Worm (Caenorhabditis elegans): ENCODE data around the gene srd-46.
A peak's percentile ranks its signal among the peaks of the same experiment; 100 is the strongest.

Gene srd-46

DNA sequence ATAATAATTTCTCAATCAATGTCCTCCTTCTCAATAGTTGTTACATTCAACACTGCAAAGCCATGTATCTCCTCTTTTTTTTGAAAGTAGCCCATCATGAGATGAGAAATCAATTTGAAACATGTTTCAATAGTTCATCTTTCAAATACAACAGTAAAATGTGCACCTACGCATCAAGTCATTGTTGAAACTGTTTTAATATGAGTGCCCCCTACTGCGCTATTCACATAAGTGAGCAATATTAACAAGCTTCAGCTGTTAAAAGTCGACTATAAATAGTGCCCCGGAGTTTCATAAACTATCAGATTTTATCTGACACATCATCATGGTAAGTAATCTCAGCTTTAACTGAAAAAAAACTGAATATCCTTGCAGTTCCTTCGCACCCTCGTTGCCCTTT is 28.5 kb downstream of the srd-46 start, which contains the start of the genes nspc-15 and F19H6.6:
Gene nspc-15, plus strand, starts transcription at position 301 of the 400 bp plus-strand sequence.
Gene F19H6.6, plus strand, starts transcription at position 384 of the 400 bp plus-strand sequence.
- no peak for TF ChIP-seq alr-1 (tag; optimal IDR thresholded peaks at IDR 0.05)
- no peak for TF ChIP-seq sma-9 (GFP tag; optimal IDR thresholded peaks at IDR 0.05)
- no peak for TF ChIP-seq sma-9 (tag; optimal IDR thresholded peaks at IDR 0.05)
- TF ChIP-seq skn-1 (tag; optimal IDR thresholded peaks at IDR 0.05) = no peak
- TF ChIP-seq nhr-21 (tag; optimal IDR thresholded peaks at IDR 0.05) = no peak
- no peak for TF ChIP-seq ztf-1 (GFP tag; conservative IDR thresholded peaks at IDR 0.05)
- no peak for TF ChIP-seq lin-11 (tag; optimal IDR thresholded peaks at IDR 0.05)
- no peak for TF ChIP-seq nhr-237 (tag; optimal IDR thresholded peaks at IDR 0.05)
- TF ChIP-seq nhr-25 (tag; optimal IDR thresholded peaks at IDR 0.05) = no peak
- TF ChIP-seq unc-39 (tag; optimal IDR thresholded peaks at IDR 0.05) = no peak
- TF ChIP-seq ceh-82 (tag; optimal IDR thresholded peaks at IDR 0.05) = no peak
- no peak for TF ChIP-seq ztf-4 (tag; optimal IDR thresholded peaks at IDR 0.05)
- TF ChIP-seq F13H6.1 (tag; optimal IDR thresholded peaks at IDR 0.05) = no peak
- no peak for TF ChIP-seq mdl-1 (tag; optimal IDR thresholded peaks at IDR 0.05)
- TF ChIP-seq nhr-6 (tag; optimal IDR thresholded peaks at IDR 0.05) = no peak
- TF ChIP-seq zag-1 (tag; optimal IDR thresholded peaks at IDR 0.05) = no peak

DNA sequence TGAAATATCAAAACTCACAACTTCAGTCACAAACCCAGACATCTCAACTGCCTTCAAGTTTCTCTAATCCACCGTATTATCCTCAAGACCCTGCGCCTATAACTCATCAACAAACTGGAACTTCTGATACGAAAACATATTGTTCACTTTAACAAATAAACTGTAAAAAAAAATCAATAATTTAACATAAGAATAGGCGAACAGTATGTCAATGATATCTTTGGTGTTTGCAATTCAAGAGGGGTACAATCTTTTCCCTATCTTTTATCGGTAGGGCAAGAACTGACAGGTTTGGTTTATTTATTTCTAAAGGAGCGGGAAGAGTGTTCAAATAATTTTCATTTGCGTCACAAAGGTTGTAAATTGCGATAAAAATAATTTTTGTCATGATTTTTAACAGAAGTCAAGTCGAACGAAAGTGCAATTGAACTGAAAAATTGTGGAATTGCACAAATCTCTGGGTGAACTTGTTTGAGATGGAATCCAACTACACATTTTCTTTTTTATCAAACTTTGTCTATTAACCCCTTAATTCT is 31.1 kb downstream of the srd-46 start:
- TF ChIP-seq mab-5 (tag; optimal IDR thresholded peaks at IDR 0.05) = peak; percentile 97
- peak; percentile 96 for TF ChIP-seq nhr-237 (tag; optimal IDR thresholded peaks at IDR 0.05)
- TF ChIP-seq F13H6.1 (tag; optimal IDR thresholded peaks at IDR 0.05) = peak; percentile 97
- TF ChIP-seq alr-1 (tag; optimal IDR thresholded peaks at IDR 0.05) = no peak
- TF ChIP-seq dmd-4 (tag; optimal IDR thresholded peaks at IDR 0.05) = peak; percentile 83
- TF ChIP-seq egl-27 (tag; optimal IDR thresholded peaks at IDR 0.05) = peak; percentile 98
- peak; percentile 90 for TF ChIP-seq aly-2 (tag; optimal IDR thresholded peaks at IDR 0.05)
- peak; percentile 97 for TF ChIP-seq ztf-4 (tag; optimal IDR thresholded peaks at IDR 0.05)
- peak; percentile 99 for TF ChIP-seq nhr-6 (tag; optimal IDR thresholded peaks at IDR 0.05)
- TF ChIP-seq unc-39 (tag; optimal IDR thresholded peaks at IDR 0.05) = no peak
- TF ChIP-seq Y55F3AM.14 (GFP tag; optimal IDR thresholded peaks at IDR 0.05) = peak; percentile 78
- TF ChIP-seq nhr-11 (tag; optimal IDR thresholded peaks at IDR 0.05) = peak; percentile 81
- peak; percentile 94 to 97 for TF ChIP-seq lsy-2 (tag; optimal IDR thresholded peaks at IDR 0.05)
- TF ChIP-seq nhr-21 (tag; optimal IDR thresholded peaks at IDR 0.05) = peak; percentile 99
- peak; percentile 99 for TF ChIP-seq skn-1 (tag; optimal IDR thresholded peaks at IDR 0.05)
- TF ChIP-seq unc-55 (GFP tag; optimal IDR thresholded peaks at IDR 0.05) = peak; percentile 99
- TF ChIP-seq nhr-23 (tag; optimal IDR thresholded peaks at IDR 0.05) = no peak
- TF ChIP-seq sem-4 (tag; optimal IDR thresholded peaks at IDR 0.05) = peak; percentile 98
- peak; percentile 99 for TF ChIP-seq nhr-77 (tag; optimal IDR thresholded peaks at IDR 0.05)
- peak; percentile 98 for TF ChIP-seq sma-3 (GFP tag; optimal IDR thresholded peaks at IDR 0.05)
- peak; percentile 54 for TF ChIP-seq ceh-16 (tag; optimal IDR thresholded peaks at IDR 0.05)
- peak; percentile 99 for TF ChIP-seq crh-2 (tag; optimal IDR thresholded peaks at IDR 0.05)
- no peak for TF ChIP-seq elt-1 (tag; optimal IDR thresholded peaks at IDR 0.05)
- peak; percentile 98 for TF ChIP-seq nhr-25 (tag; optimal IDR thresholded peaks at IDR 0.05)
- peak; percentile 99 for TF ChIP-seq fos-1 (tag; optimal IDR thresholded peaks at IDR 0.05)
- peak; percentile 69 to 91 for TF ChIP-seq mdl-1 (tag; optimal IDR thresholded peaks at IDR 0.05)
- TF ChIP-seq nhr-12 (tag; optimal IDR thresholded peaks at IDR 0.05) = peak; percentile 40
- peak; percentile 63 for TF ChIP-seq ZK546.5 (tag; optimal IDR thresholded peaks at IDR 0.05)
- peak; percentile 73 for TF ChIP-seq ztf-11 (tag; optimal IDR thresholded peaks at IDR 0.05)
- peak; percentile 95 for TF ChIP-seq gmeb-1 (tag; optimal IDR thresholded peaks at IDR 0.05)
- peak; percentile 86; the same call in 1 of the 2 replicates for TF ChIP-seq ztf-1 (GFP tag; conservative IDR thresholded peaks at IDR 0.05)
- TF ChIP-seq lin-39 (tag; optimal IDR thresholded peaks at IDR 0.05) = peak; percentile 84
- TF ChIP-seq lin-13 (GFP tag; optimal IDR thresholded peaks at IDR 0.05) = peak; percentile 98
- peak; percentile 99 for TF ChIP-seq nhr-129 (tag; optimal IDR thresholded peaks at IDR 0.05)
- peak; percentile 97 for TF ChIP-seq nhr-10 (tag; optimal IDR thresholded peaks at IDR 0.05)
- no peak for TF ChIP-seq peb-1 (tag; optimal IDR thresholded peaks at IDR 0.05)
- peak; percentile 75 for TF ChIP-seq R02D3.7 (tag; optimal IDR thresholded peaks at IDR 0.05)
- peak; percentile 99 for TF ChIP-seq C34F6.9 (tag; optimal IDR thresholded peaks at IDR 0.05)
- TF ChIP-seq lin-11 (tag; optimal IDR thresholded peaks at IDR 0.05) = peak; percentile 76
- TF ChIP-seq ama-1 (optimal IDR thresholded peaks at IDR 0.05) = no peak
- peak; percentile 76 for TF ChIP-seq mbf-1 (tag; optimal IDR thresholded peaks at IDR 0.05)
- TF ChIP-seq zag-1 (tag; optimal IDR thresholded peaks at IDR 0.05) = peak; percentile 92
- peak; percentile 98 for TF ChIP-seq sma-9 (GFP tag; optimal IDR thresholded peaks at IDR 0.05)
- no peak for TF ChIP-seq sma-9 (tag; optimal IDR thresholded peaks at IDR 0.05)
- TF ChIP-seq blmp-1 (tag; optimal IDR thresholded peaks at IDR 0.05; ENCODE audit: insufficient read depth) = peak; percentile 91
- TF ChIP-seq unc-62 (GFP tag; optimal IDR thresholded peaks at IDR 0.05) = peak; percentile 87
- no peak for TF ChIP-seq elt-3 (tag; optimal IDR thresholded peaks at IDR 0.05)
- TF ChIP-seq snpc-4 (tag; optimal IDR thresholded peaks at IDR 0.05) = peak; percentile 87
- TF ChIP-seq ceh-82 (tag; optimal IDR thresholded peaks at IDR 0.05) = peak; percentile 89

Data from whole organism, L2 larva.